Fruit fly (Drosophila melanogaster) S2 (cell line): Measurements from ENCODE around the gene CG10063.

ENCODE experiments used
- CG8478 ChIP-seq: fragments of >200 bp; optimal IDR thresholded peaks from 2 replicates; lab custom pipeline; 2018
- CTCF ChIP-seq, 2 experiments: fragments of >200 bp; optimal IDR thresholded peaks; 2 replicates each; lab custom pipeline; 2018

dm6 chr3L:6934799-6935318 lies 37.4 kb downstream of the CG10063 start:
- TF ChIP-seq CG8478 (lab: Kevin White, UChicago) (no peak), CTCF (optimal IDR thresholded peaks at IDR 0.05; lab: Kevin White, UChicago) (no peak)
